Fruit fly (Drosophila melanogaster) whole organism, embryonic: ENCODE measurements around the gene Cad88C.

ENCODE experiments used
- Ada2b ChIP-seq: fragments of 200-800 bp; sonication (Bioruptor generic); IDR thresholded peaks from 2 replicates; pipeline ENCODE4 v1.3.6; 2022; ENCODE audit warnings: missing biosample characterization, missing genetic modification characterization
- Asciz ChIP-seq: fragments of 200-800 bp; sonication (Bioruptor generic); optimal IDR thresholded peaks from 2 replicates; lab custom pipeline; 2017; ENCODE audit warnings: missing biosample characterization, mild to moderate bottlenecking, missing genetic modification characterization, missing genetic modification reagents
- Blimp-1 ChIP-seq: fragments of 200-800 bp; sonication (Bioruptor generic); optimal IDR thresholded peaks from 3 replicates; lab custom pipeline; 2018; ENCODE audit warnings: missing biosample characterization, missing genetic modification characterization, mild to moderate bottlenecking, moderate library complexity, missing genetic modification reagents
- Bteb2 ChIP-seq: fragments of 200-800 bp; sonication (Bioruptor generic); optimal IDR thresholded peaks from 2 replicates; lab custom pipeline; 2016; ENCODE audit warnings: missing biosample characterization, missing genetic modification characterization
- CG10209 ChIP-seq: fragments of 200-800 bp; sonication (Bioruptor generic); optimal IDR thresholded peaks from 3 replicates; lab custom pipeline; 2017; ENCODE audit warnings: missing biosample characterization, mild to moderate bottlenecking, missing genetic modification characterization, missing genetic modification reagents
- CG10274 ChIP-seq: fragments of 200-800 bp; sonication (Bioruptor generic); optimal IDR thresholded peaks from 3 replicates; lab custom pipeline; 2017; ENCODE audit warnings: missing biosample characterization, mild to moderate bottlenecking, missing genetic modification characterization
- CG11504 ChIP-seq: fragments of 200-800 bp; sonication (Bioruptor generic); optimal IDR thresholded peaks from 3 replicates; lab custom pipeline; 2019; ENCODE audit warnings: missing biosample characterization, mild to moderate bottlenecking, missing genetic modification characterization, moderate library complexity
- CG13296 ChIP-seq: fragments of 200-800 bp; sonication (Bioruptor generic); optimal IDR thresholded peaks from 3 replicates; lab custom pipeline; 2018; ENCODE audit warnings: missing biosample characterization, mild to moderate bottlenecking, missing genetic modification characterization
- CG14050 ChIP-seq: fragments of 200-800 bp; sonication (Bioruptor generic); IDR thresholded peaks from 3 replicates; pipeline ENCODE4 v1.3.6; 2022; ENCODE audit warnings: missing biosample characterization, missing genetic modification characterization
- CG14710 ChIP-seq: fragments of 200-800 bp; sonication (Bioruptor generic); optimal IDR thresholded peaks from 3 replicates; lab custom pipeline; 2019; ENCODE audit warnings: missing biosample characterization, mild to moderate bottlenecking, missing genetic modification characterization, moderate library complexity
- CG15479 ChIP-seq: fragments of 200-800 bp; sonication (Bioruptor generic); optimal IDR thresholded peaks from 3 replicates; lab custom pipeline; 2019; ENCODE audit warnings: missing biosample characterization, mild to moderate bottlenecking, missing genetic modification characterization, moderate library complexity
- CG15601 ChIP-seq: fragments of 200-800 bp; sonication (Bioruptor generic); optimal IDR thresholded peaks from 3 replicates; lab custom pipeline; 2019; ENCODE audit warnings: missing biosample characterization, mild to moderate bottlenecking, missing genetic modification characterization, moderate library complexity
- CG1602 ChIP-seq: fragments of 200-800 bp; sonication (Bioruptor generic); optimal IDR thresholded peaks from 3 replicates; lab custom pipeline; 2016; ENCODE audit warnings: missing biosample characterization, missing genetic modification characterization
- CG31441 ChIP-seq: fragments of 200-800 bp; sonication (Bioruptor generic); IDR thresholded peaks from 2 replicates; pipeline ENCODE4 v1.3.6; 2022; ENCODE audit warnings: missing biosample characterization, missing genetic modification characterization
- CG32767 ChIP-seq: fragments of 200-800 bp; sonication (Bioruptor generic); IDR thresholded peaks from 2 replicates; pipeline ENCODE4 v1.3.6; 2022; ENCODE audit warnings: missing biosample characterization, missing genetic modification characterization
- CG34376 ChIP-seq: fragments of 200-800 bp; sonication (Bioruptor generic); optimal IDR thresholded peaks from 2 replicates; lab custom pipeline; 2018; ENCODE audit warnings: missing biosample characterization, mild to moderate bottlenecking, missing genetic modification characterization
- CG4707 ChIP-seq: fragments of 200-800 bp; sonication (Bioruptor generic); optimal IDR thresholded peaks from 2 replicates; lab custom pipeline; 2018; ENCODE audit warnings: missing biosample characterization, mild to moderate bottlenecking, missing genetic modification characterization, moderate library complexity
- CG7556 ChIP-seq: fragments of 200-800 bp; sonication (Bioruptor generic); optimal IDR thresholded peaks from 2 replicates; lab custom pipeline; 2017; ENCODE audit warnings: missing biosample characterization, mild to moderate bottlenecking, missing genetic modification characterization
- CG7928 ChIP-seq: fragments of 200-800 bp; sonication (Bioruptor generic); optimal IDR thresholded peaks from 2 replicates; lab custom pipeline; 2017; ENCODE audit warnings: missing biosample characterization, mild to moderate bottlenecking, missing genetic modification characterization
- CG8924 ChIP-seq: fragments of 200-800 bp; optimal IDR thresholded peaks from 3 replicates; lab custom pipeline; 2019; ENCODE audit warnings: missing biosample characterization, mild to moderate bottlenecking, missing genetic modification characterization, moderate library complexity
- Deaf1 ChIP-seq: fragments of 200-800 bp; optimal IDR thresholded peaks from 3 replicates; lab custom pipeline; 2019; ENCODE audit warnings: missing biosample characterization, mild to moderate bottlenecking, missing genetic modification characterization, moderate library complexity
- Dip3 ChIP-seq: fragments of 200-800 bp; sonication (Bioruptor generic); optimal IDR thresholded peaks from 3 replicates; lab custom pipeline; 2016; ENCODE audit warnings: missing biosample characterization, missing genetic modification characterization
- Ets65A ChIP-seq: fragments of 200-800 bp; sonication (Bioruptor generic); peaks from one replicate; lab custom pipeline; 2016; ENCODE audit warnings: missing biosample characterization, missing genetic modification characterization
- H15 ChIP-seq: fragments of 200-800 bp; sonication (Bioruptor generic); IDR thresholded peaks from 3 replicates; pipeline ENCODE4 v1.3.6; 2022; ENCODE audit warnings: missing biosample characterization, missing genetic modification characterization
- HLHmδ ChIP-seq: fragments of 200-800 bp; sonication (Bioruptor generic); optimal IDR thresholded peaks from 2 replicates; lab custom pipeline; 2018; ENCODE audit warnings: missing biosample characterization, mild to moderate bottlenecking, missing genetic modification characterization, moderate library complexity
- Nf-YC ChIP-seq: fragments of 200-800 bp; optimal IDR thresholded peaks from 3 replicates; lab custom pipeline; 2019; ENCODE audit warnings: missing biosample characterization, mild to moderate bottlenecking, missing genetic modification characterization, moderate library complexity
- Six4 ChIP-seq: fragments of 200-800 bp; sonication (Bioruptor generic); optimal IDR thresholded peaks from 2 replicates; lab custom pipeline; 2016; ENCODE audit warnings: missing biosample characterization, missing genetic modification characterization
- Sry-β ChIP-seq: fragments of 200-800 bp; sonication (Bioruptor generic); optimal IDR thresholded peaks from 2 replicates; lab custom pipeline; 2018; ENCODE audit warnings: missing biosample characterization, mild to moderate bottlenecking, missing genetic modification characterization, moderate library complexity
- Ssrp ChIP-seq: fragments of 200-800 bp; sonication (Bioruptor generic); optimal IDR thresholded peaks from 2 replicates; lab custom pipeline; 2018; ENCODE audit warnings: missing biosample characterization, mild to moderate bottlenecking, missing genetic modification characterization, moderate library complexity
- al ChIP-seq: fragments of 200-800 bp; sonication (Bioruptor generic); IDR thresholded peaks from 2 replicates; pipeline ENCODE4 v1.3.6; 2022; ENCODE audit warnings: missing biosample characterization, missing genetic modification characterization
- az2 ChIP-seq: fragments of 200-800 bp; sonication (Bioruptor generic); optimal IDR thresholded peaks from 3 replicates; lab custom pipeline; 2016; ENCODE audit warnings: missing biosample characterization, missing genetic modification characterization
- br ChIP-seq: fragments of >200 bp; optimal IDR thresholded peaks from 2 replicates; lab custom pipeline; 2017
- chm ChIP-seq: fragments of 200-800 bp; sonication (Bioruptor generic); IDR thresholded peaks from 2 replicates; pipeline ENCODE4 v1.3.6; 2022; ENCODE audit warnings: missing biosample characterization, missing genetic modification characterization
- dimm ChIP-seq: fragments of 200-800 bp; sonication (Bioruptor generic); IDR thresholded peaks from 2 replicates; pipeline ENCODE4 v1.3.6; 2022; ENCODE audit warnings: missing biosample characterization, missing genetic modification characterization
- dmrt11E ChIP-seq: fragments of 200-800 bp; sonication (Bioruptor generic); optimal IDR thresholded peaks from 3 replicates; lab custom pipeline; 2018; ENCODE audit warnings: missing biosample characterization, mild to moderate bottlenecking, missing genetic modification characterization, moderate library complexity
- dpn ChIP-seq, 2 experiments: fragments of 200-800 bp; sonication (Bioruptor generic); optimal IDR thresholded peaks; 3 replicates each; lab custom pipeline; 2016; ENCODE audit warnings: missing biosample characterization in 2 of 2, missing genetic modification characterization in 2 of 2
- dysf ChIP-seq: fragments of 200-800 bp; sonication (Bioruptor generic); IDR thresholded peaks from 3 replicates; pipeline ENCODE4 v1.3.6; 2022; ENCODE audit warnings: missing biosample characterization, missing genetic modification characterization
- ewg ChIP-seq: fragments of 200-800 bp; sonication (Bioruptor generic); optimal IDR thresholded peaks from 3 replicates; lab custom pipeline; 2017; ENCODE audit warnings: mild to moderate bottlenecking, missing biosample characterization, missing genetic modification reagents, missing genetic modification characterization
- hkb ChIP-seq, 2 experiments: fragments of 200-800 bp in 1 of 2; fragments of >200 bp in 1 of 2; sonication (Bioruptor generic) in 1 of 2; IDR thresholded peaks in 1 of 2; optimal IDR thresholded peaks in 1 of 2; 2 replicates each; pipeline versions ENCODE4 v1.3.6 to Lab custom; 2017 to 2022; ENCODE audit warnings: missing biosample characterization in 1 of 2, missing genetic modification characterization in 1 of 2
- kah ChIP-seq: fragments of 200-800 bp; sonication (Bioruptor generic); optimal IDR thresholded peaks from 2 replicates; lab custom pipeline; 2018; ENCODE audit warnings: missing biosample characterization, mild to moderate bottlenecking, missing genetic modification characterization
- lab ChIP-seq: fragments of 200-800 bp; sonication (Bioruptor generic); optimal IDR thresholded peaks from 3 replicates; lab custom pipeline; 2017; ENCODE audit warnings: missing biosample characterization, missing genetic modification characterization, mild to moderate bottlenecking, moderate library complexity, missing genetic modification reagents
- peb ChIP-seq: fragments of 200-800 bp; sonication (Bioruptor generic); IDR thresholded peaks from 2 replicates; pipeline ENCODE4 v1.3.6; 2022; ENCODE audit warnings: missing biosample characterization, missing genetic modification characterization
- psq ChIP-seq: fragments of 200-800 bp; sonication (Bioruptor generic); optimal IDR thresholded peaks from 2 replicates; lab custom pipeline; 2017; ENCODE audit warnings: missing biosample characterization, missing genetic modification characterization
- pum ChIP-seq: fragments of 200-800 bp; sonication (Bioruptor generic); optimal IDR thresholded peaks from 2 replicates; lab custom pipeline; 2016; ENCODE audit warnings: missing biosample characterization, missing genetic modification characterization
- repo ChIP-seq: fragments of 200-800 bp; sonication (Bioruptor generic); optimal IDR thresholded peaks from 2 replicates; lab custom pipeline; 2016; ENCODE audit warnings: missing biosample characterization, missing genetic modification characterization
- row ChIP-seq: fragments of 200-800 bp; sonication (Bioruptor generic); IDR thresholded peaks from 3 replicates; pipeline ENCODE4 v1.3.6; 2022; ENCODE audit warnings: missing biosample characterization, missing genetic modification characterization
- slp2 ChIP-seq: fragments of 200-800 bp; sonication (Bioruptor generic); optimal IDR thresholded peaks from 2 replicates; lab custom pipeline; 2016; ENCODE audit warnings: missing biosample characterization, missing genetic modification characterization
- stc ChIP-seq: fragments of 200-800 bp; sonication (Bioruptor generic); IDR thresholded peaks from 2 replicates; pipeline ENCODE4 v1.3.6; 2022; ENCODE audit warnings: missing biosample characterization, missing genetic modification characterization
- trem ChIP-seq: fragments of 200-800 bp; optimal IDR thresholded peaks from 3 replicates; lab custom pipeline; 2019; ENCODE audit warnings: missing biosample characterization, mild to moderate bottlenecking, missing genetic modification characterization, moderate library complexity
- trh ChIP-seq: fragments of 200-800 bp; sonication (Bioruptor generic); optimal IDR thresholded peaks from 2 replicates; lab custom pipeline; 2016; ENCODE audit warnings: missing biosample characterization, missing genetic modification characterization

Gene Cad88C

dm6 chr3R:14597935-14598424, 32.3 kb upstream of the Cad88C start (continued):
- TF ChIP-seq CG11504 (tag; lab: Kevin White, UChicago) (peak; percentile 64), trh (GFP tag; lab: Kevin White, UChicago) (no peak), Ets65A (GFP tag; lab: Kevin White, UChicago) (peak; percentile 85), pum (GFP tag; lab: Kevin White, UChicago) (no peak), Sry-β (GFP tag; lab: Kevin White, UChicago) (no peak), CG1602 (GFP tag; lab: Kevin White, UChicago) (peak; percentile 22), CG31441 (GFP tag; lab: Robert Waterston, UW) (peak; percentile 59), stc (GFP tag; lab: Robert Waterston, UW) (peak; percentile 40; the same call in 1 of the 2 replicates), CG8924 (tag; lab: Kevin White, UChicago) (peak; percentile 37), peb (GFP tag; lab: Robert Waterston, UW) (no peak), CG32767 (GFP tag; lab: Robert Waterston, UW) (no peak), Nf-YC (tag; lab: Kevin White, UChicago) (no peak), az2 (peak; percentile 33), CG7928 (GFP tag; lab: Kevin White, UChicago) (no peak), CG10274 (GFP tag; lab: Kevin White, UChicago) (no peak), Six4 (GFP tag; lab: Kevin White, UChicago) (peak; percentile 15), psq (no peak), chm (GFP tag; lab: Robert Waterston, UW) (0 out of 2 replicates have a peak, but pooled peaks have one; percentile 36), al (GFP tag; lab: Robert Waterston, UW) (no peak), repo (no peak), Ssrp (tag; lab: Kevin White, UChicago) (peak; percentile 44), row (peak; percentile 30; the same call in 2 of the 3 replicates), slp2 (GFP tag; lab: Kevin White, UChicago) (no peak), br (lab: Kevin White, UChicago) (no peak), Deaf1 (tag; lab: Kevin White, UChicago) (no peak), dmrt11E (tag; lab: Kevin White, UChicago) (peak; percentile 68), HLHmδ (GFP tag; lab: Kevin White, UChicago) (peak; percentile 35), trem (tag; lab: Kevin White, UChicago) (peak; percentile 21), kah (no peak), hkb (optimal IDR thresholded peaks at IDR 0.05; lab: Kevin White, UChicago) (no peak), hkb (GFP tag; IDR thresholded peaks at IDR 0.05; lab: Robert Waterston, UW) (0 out of 2 replicates have a peak, but pooled peaks have one; percentile 25), CG14050 (no peak), dpn (GFP tag; optimal IDR thresholded peaks at IDR 0.05; lab: Kevin White, UChicago) (peak in 1 of 2 experiments; percentile 38), CG4707 (GFP tag; lab: Kevin White, UChicago) (no peak), dimm (GFP tag; lab: Robert Waterston, UW) (0 out of 2 replicates have a peak, but pooled peaks have one; percentile 22), H15 (GFP tag; lab: Robert Waterston, UW) (0 out of 3 replicates have a peak, but pooled peaks have one; percentile 7), CG15601 (tag; lab: Kevin White, UChicago) (no peak), CG13296 (GFP tag; lab: Kevin White, UChicago) (no peak), lab (GFP tag; lab: Kevin White, UChicago) (peak; percentile 12), dysf (peak; percentile 38; the same call in 2 of the 3 replicates), Ada2b (GFP tag; lab: Robert Waterston, UW) (0 out of 2 replicates have a peak, but pooled peaks have one; percentile 10), CG34376 (GFP tag; lab: Kevin White, UChicago) (no peak), CG15479 (peak; percentile 70), Dip3 (GFP tag; lab: Kevin White, UChicago) (no peak), CG14710 (tag; lab: Kevin White, UChicago) (peak; percentile 38), Asciz (GFP tag; lab: Kevin White, UChicago) (peak; percentile 56), CG10209 (GFP tag; lab: Kevin White, UChicago) (no peak), CG7556 (GFP tag; lab: Kevin White, UChicago) (peak; percentile 45), Blimp-1 (GFP tag; lab: Kevin White, UChicago) (peak; percentile 51), ewg (GFP tag; lab: Kevin White, UChicago) (peak; percentile 45), Bteb2 (GFP tag; lab: Kevin White, UChicago) (no peak)
